Fruit fly (Drosophila melanogaster): ENCODE data around the gene Tfb5.

Tfb5 gene

DNA sequence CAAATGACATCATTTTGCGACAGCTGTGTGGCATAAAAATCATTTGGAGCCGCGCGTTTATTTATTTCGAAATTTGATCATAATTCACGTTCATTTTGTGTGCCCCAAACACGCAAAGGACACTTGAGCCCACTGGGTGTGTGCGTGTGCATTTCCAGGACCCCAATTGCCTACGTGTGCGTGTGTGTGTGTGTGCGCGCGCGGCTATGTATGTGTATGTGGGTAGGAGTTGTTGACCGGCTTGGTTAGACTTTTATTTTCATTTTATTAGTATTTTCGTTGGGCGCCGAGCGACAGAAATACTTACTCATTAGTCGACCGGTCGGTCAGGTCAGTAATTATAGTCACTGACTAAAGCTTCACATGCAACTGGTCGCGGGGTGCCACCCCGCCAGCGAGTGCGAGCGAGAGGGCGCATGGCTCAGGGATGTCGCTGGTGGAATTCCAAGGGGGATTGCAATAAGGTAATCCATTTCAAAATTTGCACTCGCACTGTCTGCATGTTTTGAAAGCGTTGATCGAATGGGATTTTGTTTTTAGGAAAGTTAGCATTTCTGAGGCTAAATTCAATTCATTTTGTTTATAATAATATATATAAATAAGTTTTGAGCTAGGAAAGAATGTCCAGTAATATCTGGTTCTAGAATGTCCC, 33.0 kb upstream of the Tfb5 start:
- TF ChIP-seq achi (GFP tag; optimal IDR thresholded peaks at IDR 0.05), result peak; percentile 72
- TF ChIP-seq spab (GFP tag; optimal IDR thresholded peaks at IDR 0.05), result peak; percentile 50
- TF ChIP-seq Eip93F (GFP tag; optimal IDR thresholded peaks at IDR 0.05), result peak; percentile 10
- peak; percentile 52 for TF ChIP-seq CG7368 (GFP tag; optimal IDR thresholded peaks at IDR 0.05)
- TF ChIP-seq CG1621 (tag; optimal IDR thresholded peaks at IDR 0.05), result peak; percentile 49
- TF ChIP-seq CG31627 (GFP tag; optimal IDR thresholded peaks at IDR 0.05), result peak; percentile 73
- peak; percentile 45 for TF ChIP-seq CG8632 (GFP tag; optimal IDR thresholded peaks at IDR 0.05)
- TF ChIP-seq CG6276 (GFP tag; optimal IDR thresholded peaks at IDR 0.05), result peak; percentile 72
- TF ChIP-seq Hr39 (GFP tag; optimal IDR thresholded peaks at IDR 0.05), result peak; percentile 72
- TF ChIP-seq lz (GFP tag; optimal IDR thresholded peaks at IDR 0.05), result peak; percentile 68
- TF ChIP-seq topi (GFP tag; optimal IDR thresholded peaks at IDR 0.05), result peak; percentile 62
- TF ChIP-seq CG16779 (tag; optimal IDR thresholded peaks at IDR 0.05), result peak; percentile 63
- TF ChIP-seq Ets96B (tag; optimal IDR thresholded peaks at IDR 0.05), result peak; percentile 57
- TF ChIP-seq CG6792 (GFP tag; optimal IDR thresholded peaks at IDR 0.05), result peak; percentile 53
- no peak for TF ChIP-seq Hr38 (GFP tag; optimal IDR thresholded peaks at IDR 0.05)
- no peak for TF ChIP-seq CG9139 (GFP tag; optimal IDR thresholded peaks at IDR 0.05)
- TF ChIP-seq Hr4 (GFP tag; optimal IDR thresholded peaks at IDR 0.05), result peak; percentile 79
- TF ChIP-seq svp (GFP tag), result peak; percentile 85
- peak; percentile 56 for TF ChIP-seq cyc (GFP tag; optimal IDR thresholded peaks at IDR 0.05)
- TF ChIP-seq CG6163 (GFP tag; IDR thresholded peaks at IDR 0.05), result peak; percentile 86
- TF ChIP-seq fd85E (GFP tag; optimal IDR thresholded peaks at IDR 0.05), result no peak
- TF ChIP-seq Sox15 (GFP tag; optimal IDR thresholded peaks at IDR 0.05), result peak; percentile 30
- peak; percentile 75 for TF ChIP-seq dac (GFP tag; optimal IDR thresholded peaks at IDR 0.05)
- peak; percentile 76 for TF ChIP-seq CG4318 (GFP tag; optimal IDR thresholded peaks at IDR 0.05)
- peak; percentile 30 for TF ChIP-seq CG11762 (GFP tag; optimal IDR thresholded peaks at IDR 0.05; ENCODE audit: insufficient read depth)
- peak; percentile 61 for TF ChIP-seq Smox (GFP tag; optimal IDR thresholded peaks at IDR 0.05)
- peak; percentile 70 for TF ChIP-seq esn (GFP tag; optimal IDR thresholded peaks at IDR 0.05)
- TF ChIP-seq Sox102F (GFP tag; optimal IDR thresholded peaks at IDR 0.05), result peak; percentile 70
- TF ChIP-seq CG10631 (GFP tag; optimal IDR thresholded peaks at IDR 0.05), result peak; percentile 79
- peak; percentile 84 for TF ChIP-seq eg (GFP tag; IDR thresholded peaks at IDR 0.05)
- peak; percentile 62 for TF ChIP-seq Ets21C (GFP tag; optimal IDR thresholded peaks at IDR 0.05)
- TF ChIP-seq CG34406 (GFP tag; optimal IDR thresholded peaks at IDR 0.05), result peak; percentile 56
- peak; percentile 25 to 27 for TF ChIP-seq ss (GFP tag; optimal IDR thresholded peaks at IDR 0.05)
- TF ChIP-seq Met (GFP tag; optimal IDR thresholded peaks at IDR 0.05), result peak; percentile 50
- TF ChIP-seq CG3919 (GFP tag; optimal IDR thresholded peaks at IDR 0.05), result peak; percentile 69
- peak; percentile 80 for TF ChIP-seq pdm3 (GFP tag; optimal IDR thresholded peaks at IDR 0.05)
- TF ChIP-seq CG8319 (GFP tag; optimal IDR thresholded peaks at IDR 0.05), result peak; percentile 28
- peak; percentile 53 for TF ChIP-seq Eip75B (GFP tag; optimal IDR thresholded peaks at IDR 0.05)
- TF ChIP-seq CG10669 (GFP tag; optimal IDR thresholded peaks at IDR 0.05), result peak; percentile 66
- TF ChIP-seq fkh (GFP tag; optimal IDR thresholded peaks at IDR 0.05), result no peak
- TF ChIP-seq Lpt (GFP tag; optimal IDR thresholded peaks at IDR 0.05), result peak; percentile 78
- peak; percentile 67 for TF ChIP-seq CG11294 (GFP tag; IDR thresholded peaks at IDR 0.05)
- TF ChIP-seq vri (GFP tag; optimal IDR thresholded peaks at IDR 0.05), result no peak
- TF ChIP-seq Blimp-1 (GFP tag; optimal IDR thresholded peaks at IDR 0.05), result peak; percentile 48
- peak; percentile 77 for TF ChIP-seq acj6 (GFP tag; optimal IDR thresholded peaks at IDR 0.05)
- peak; percentile 59 for TF ChIP-seq CG3032 (tag; optimal IDR thresholded peaks at IDR 0.05)
- no peak for TF ChIP-seq CG6854 (GFP tag; optimal IDR thresholded peaks at IDR 0.05)
- peak; percentile 45 for TF ChIP-seq CG11902 (GFP tag; optimal IDR thresholded peaks at IDR 0.05)
- peak; percentile 68 for TF ChIP-seq net (GFP tag; optimal IDR thresholded peaks at IDR 0.05)
- TF ChIP-seq CG6808 (GFP tag; optimal IDR thresholded peaks at IDR 0.05), result peak; percentile 61
- TF ChIP-seq Sox14 (GFP tag; optimal IDR thresholded peaks at IDR 0.05), result peak; percentile 61
